Worm (Caenorhabditis elegans) whole organism, mixed stage, embryonic: ENCODE data around the gene D1014.6.

Source experiments
- blmp-1 ChIP-seq: fragments of 150-350 bp; optimal IDR thresholded peaks from 2 replicates; lab custom pipeline; 2014; ENCODE audit warnings: missing biosample characterization, missing genetic modification characterization
- ceh-39 ChIP-seq: fragments of 150-350 bp; optimal IDR thresholded peaks from 2 replicates; lab custom pipeline; 2014; ENCODE audit warnings: missing biosample characterization, missing genetic modification characterization
- ces-1 ChIP-seq: fragments of 150-350 bp; optimal IDR thresholded peaks from 2 replicates; lab custom pipeline; 2014; ENCODE audit warnings: missing biosample characterization, missing genetic modification reagents, missing genetic modification characterization
- elt-3 ChIP-seq: fragments of 150-350 bp; optimal IDR thresholded peaks from 2 replicates; lab custom pipeline; 2014; ENCODE audit warnings: missing biosample characterization, missing genetic modification characterization
- flh-1 ChIP-seq: fragments of 200-800 bp; sonication (Bioruptor generic); optimal IDR thresholded peaks from 2 replicates; lab custom pipeline; 2018; ENCODE audit warnings: mild to moderate bottlenecking, missing genetic modification characterization, moderate library complexity, missing compliant biosample characterization
- lin-13 ChIP-seq: fragments of 150-350 bp; optimal IDR thresholded peaks from 2 replicates; lab custom pipeline; 2014; ENCODE audit warnings: missing biosample characterization, missing genetic modification characterization
- lsy-2 ChIP-seq: fragments of 150-350 bp; optimal IDR thresholded peaks from 2 replicates; lab custom pipeline; 2014; ENCODE audit warnings: missing biosample characterization, missing genetic modification characterization
- nhr-2 ChIP-seq: fragments of 150-350 bp; optimal IDR thresholded peaks from 2 replicates; lab custom pipeline; 2014; ENCODE audit warnings: missing biosample characterization, missing genetic modification characterization
- nhr-237 ChIP-seq: fragments of 150-350 bp; optimal IDR thresholded peaks from 2 replicates; lab custom pipeline; 2014; ENCODE audit warnings: missing biosample characterization, missing genetic modification characterization
- nhr-28 ChIP-seq: fragments of 150-350 bp; optimal IDR thresholded peaks from 2 replicates; lab custom pipeline; 2014; ENCODE audit warnings: missing biosample characterization, missing genetic modification characterization
- sem-2 ChIP-seq: fragments of 200-800 bp; sonication (Bioruptor generic); optimal IDR thresholded peaks from 2 replicates; lab custom pipeline; 2018; ENCODE audit warnings: mild to moderate bottlenecking, missing genetic modification characterization, missing compliant biosample characterization
- snpc-4 ChIP-seq: fragments of 150-350 bp; optimal IDR thresholded peaks from 2 replicates; lab custom pipeline; 2014; ENCODE audit warnings: missing biosample characterization, missing genetic modification characterization
- unc-39 ChIP-seq: fragments of 150-350 bp; optimal IDR thresholded peaks from 2 replicates; lab custom pipeline; 2014; ENCODE audit warnings: missing biosample characterization, missing genetic modification characterization
- unc-62 ChIP-seq: fragments of 150-350 bp; optimal IDR thresholded peaks from 2 replicates; lab custom pipeline; 2014; ENCODE audit warnings: missing biosample characterization, missing genetic modification reagents, missing genetic modification characterization

ce11 chrV:8170300-8170699 is 49.3 kb downstream of the D1014.6 start:
- no peak for TF ChIP-seq nhr-2 (tag; lab: Kevin White, UChicago)
- no peak for TF ChIP-seq flh-1
- TF ChIP-seq lsy-2 (tag; lab: Kevin White, UChicago), result no peak
- no peak for TF ChIP-seq nhr-237 (tag; lab: Kevin White, UChicago)
- TF ChIP-seq unc-62, result no peak
- TF ChIP-seq lin-13, result no peak
- TF ChIP-seq ces-1 (GFP tag; lab: Kevin White, UChicago), result peak; percentile 56
- TF ChIP-seq sem-2, result no peak
- TF ChIP-seq blmp-1 (tag; lab: Kevin White, UChicago), result no peak
- no peak for TF ChIP-seq elt-3
- TF ChIP-seq snpc-4, result no peak
- no peak for TF ChIP-seq nhr-28 (tag; lab: Kevin White, UChicago)
- no peak for TF ChIP-seq unc-39 (tag; lab: Kevin White, UChicago)
- TF ChIP-seq ceh-39, result no peak
